Fruit fly (Drosophila melanogaster): ENCODE results near the gene Reps.

The Reps gene

dm6 chr2L:11065106-11065878 lies 41.2 kb downstream of the Reps start:
- TF ChIP-seq gl (tag; optimal IDR thresholded peaks at IDR 0.05) (no peak), Pif1A (GFP tag; optimal IDR thresholded peaks at IDR 0.05) (peak; percentile 24), CG34367 (tag; optimal IDR thresholded peaks at IDR 0.05) (peak; percentile 27), rn (GFP tag; IDR thresholded peaks at IDR 0.05) (no peak), CG4496 (GFP tag; IDR thresholded peaks at IDR 0.05) (peak; percentile 74; the same call in 2 of the 3 replicates), CG17806 (tag; optimal IDR thresholded peaks at IDR 0.05) (peak; percentile 34), CG13204 (GFP tag; optimal IDR thresholded peaks at IDR 0.05) (no peak), Snoo (tag; optimal IDR thresholded peaks at IDR 0.05) (peak; percentile 61), CG9948 (tag; optimal IDR thresholded peaks at IDR 0.05) (peak; percentile 51), EcR (GFP tag; optimal IDR thresholded peaks at IDR 0.05) (no peak), CG32121 (GFP tag; IDR thresholded peaks at IDR 0.05) (peak; percentile 70), fd96Ca (GFP tag; IDR thresholded peaks at IDR 0.05) (no peak), CG15710 (tag; optimal IDR thresholded peaks at IDR 0.05) (peak; percentile 62), Ets98B (GFP tag; IDR thresholded peaks at IDR 0.05) (peak; percentile 66), Pif1B (GFP tag; optimal IDR thresholded peaks at IDR 0.05) (peak; percentile 53), D1 (tag; optimal IDR thresholded peaks at IDR 0.05) (no peak), CG14655 (GFP tag; optimal IDR thresholded peaks at IDR 0.05) (peak; percentile 39), CG12605 (GFP tag; IDR thresholded peaks at IDR 0.05) (peak; percentile 71), CG8159 (tag; optimal IDR thresholded peaks at IDR 0.05) (peak; percentile 63), CG10348 (GFP tag; IDR thresholded peaks at IDR 0.05) (no peak), CG8301 (tag; optimal IDR thresholded peaks at IDR 0.05) (peak; percentile 28)

dm6 chr2L:11061155-11061554 lies 45.3 kb downstream of the Reps start:
- TF ChIP-seq CG13204 (GFP tag; optimal IDR thresholded peaks at IDR 0.05) (peak; percentile 52), rn (GFP tag; IDR thresholded peaks at IDR 0.05) (no peak), Ets98B (GFP tag; IDR thresholded peaks at IDR 0.05) (peak; percentile 14; the same call in 1 of the 2 replicates), EcR (GFP tag; optimal IDR thresholded peaks at IDR 0.05) (peak; percentile 71)

dm6 chr2L:11059206-11059605 lies 47.2 kb downstream of the Reps start:
- TF ChIP-seq CG13204 (GFP tag; optimal IDR thresholded peaks at IDR 0.05) (peak; percentile 85), CG12605 (GFP tag; IDR thresholded peaks at IDR 0.05) (no peak), CG8301 (tag; optimal IDR thresholded peaks at IDR 0.05) (no peak), fd96Ca (GFP tag; IDR thresholded peaks at IDR 0.05) (no peak), EcR (GFP tag; optimal IDR thresholded peaks at IDR 0.05) (peak; percentile 90), CG32121 (GFP tag; IDR thresholded peaks at IDR 0.05) (no peak), CG15710 (tag; optimal IDR thresholded peaks at IDR 0.05) (no peak), CG34367 (tag; optimal IDR thresholded peaks at IDR 0.05) (no peak)

dm6 chr2L:11058111-11058665 lies 48.3 kb downstream of the Reps start:
- TF ChIP-seq CG4496 (GFP tag; IDR thresholded peaks at IDR 0.05) (0 out of 3 replicates have a peak, but pooled peaks have one; percentile 24), Ets98B (GFP tag; IDR thresholded peaks at IDR 0.05) (peak; percentile 17; the same call in 1 of the 2 replicates), fd96Ca (GFP tag; IDR thresholded peaks at IDR 0.05) (0 out of 3 replicates have a peak, but pooled peaks have one; percentile 3), CG12605 (GFP tag; IDR thresholded peaks at IDR 0.05) (no peak)

- TF ChIP-seq CG9948 (tag; optimal IDR thresholded peaks at IDR 0.05) (peak; percentile 62), gl (tag; optimal IDR thresholded peaks at IDR 0.05) (peak; percentile 30), Pif1B (GFP tag; optimal IDR thresholded peaks at IDR 0.05) (peak; percentile 71), CG15710 (tag; optimal IDR thresholded peaks at IDR 0.05) (peak; percentile 58), CG8301 (tag; optimal IDR thresholded peaks at IDR 0.05) (peak; percentile 50), CG12605 (GFP tag; IDR thresholded peaks at IDR 0.05) (peak; percentile 41), Snoo (tag; optimal IDR thresholded peaks at IDR 0.05) (peak; percentile 85), CG13204 (GFP tag; optimal IDR thresholded peaks at IDR 0.05) (peak; percentile 20), rn (GFP tag; IDR thresholded peaks at IDR 0.05) (0 out of 2 replicates have a peak, but pooled peaks have one; percentile 17), fd96Ca (GFP tag; IDR thresholded peaks at IDR 0.05) (peak; percentile 71), CG17806 (tag; optimal IDR thresholded peaks at IDR 0.05) (peak; percentile 60), Pif1A (GFP tag; optimal IDR thresholded peaks at IDR 0.05) (peak; percentile 77), Ets98B (GFP tag; IDR thresholded peaks at IDR 0.05) (peak; percentile 32; the same call in 1 of the 2 replicates), CG10348 (GFP tag; IDR thresholded peaks at IDR 0.05) (no peak), EcR (GFP tag; optimal IDR thresholded peaks at IDR 0.05) (peak; percentile 37), CG8159 (tag; optimal IDR thresholded peaks at IDR 0.05) (peak; percentile 86), D1 (tag; optimal IDR thresholded peaks at IDR 0.05) (peak; percentile 84), CG4496 (GFP tag; IDR thresholded peaks at IDR 0.05) (peak; percentile 76; the same call in 2 of the 3 replicates), CG32121 (GFP tag; IDR thresholded peaks at IDR 0.05) (peak; percentile 60), CG14655 (GFP tag; optimal IDR thresholded peaks at IDR 0.05) (peak; percentile 78), CG34367 (tag; optimal IDR thresholded peaks at IDR 0.05) (peak; percentile 22)
Observed at dm6 chr2L:11057333-11058110, 48.9 kb downstream of the Reps start.

All from whole organism, pupa.